Fruit fly (Drosophila melanogaster) whole organism, embryonic: ENCODE data around the gene CG42268.

Experiments
- Asciz ChIP-seq: fragments of 200-800 bp; sonication (Bioruptor generic); optimal IDR thresholded peaks from 2 replicates; lab custom pipeline; 2017; ENCODE audit warnings: missing biosample characterization, mild to moderate bottlenecking, missing genetic modification characterization, missing genetic modification reagents
- Atf-2 ChIP-seq: fragments of 200-800 bp; sonication (Bioruptor generic); optimal IDR thresholded peaks from 2 replicates; lab custom pipeline; 2016; ENCODE audit warnings: missing biosample characterization, missing genetic modification characterization
- Awh ChIP-seq: fragments of 200-800 bp; sonication (Bioruptor generic); IDR thresholded peaks from 2 replicates; pipeline ENCODE4, ENCODE4 v1.3.6; 2022; ENCODE audit warnings: missing biosample characterization, missing genetic modification characterization
- CG10654 ChIP-seq: fragments of 200-800 bp; sonication (Bioruptor generic); optimal IDR thresholded peaks from 2 replicates; lab custom pipeline; 2016; ENCODE audit warnings: missing biosample characterization, missing genetic modification characterization
- CG11085 ChIP-seq: fragments of 200-800 bp; sonication (Bioruptor generic); IDR thresholded peaks from 2 replicates; pipeline ENCODE4 v1.3.6; 2022; ENCODE audit warnings: missing biosample characterization, missing genetic modification characterization
- CG12071 ChIP-seq: fragments of 200-800 bp; sonication (Bioruptor generic); optimal IDR thresholded peaks from 3 replicates; lab custom pipeline; 2018; ENCODE audit warnings: missing biosample characterization, mild to moderate bottlenecking, missing genetic modification characterization
- CG12155 ChIP-seq: fragments of 200-800 bp; sonication (Bioruptor generic); optimal IDR thresholded peaks from 3 replicates; lab custom pipeline; 2016; ENCODE audit warnings: missing biosample characterization, missing genetic modification characterization
- CG12299 ChIP-seq: fragments of 200-800 bp; sonication (Bioruptor generic); optimal IDR thresholded peaks from 2 replicates; lab custom pipeline; 2018; ENCODE audit warnings: missing biosample characterization, mild to moderate bottlenecking, missing genetic modification characterization
- CG1233 ChIP-seq: fragments of 200-800 bp; sonication (Bioruptor generic); optimal IDR thresholded peaks from 4 replicates; lab custom pipeline; 2018; ENCODE audit warnings: missing biosample characterization, mild to moderate bottlenecking, missing genetic modification characterization
- CG15073 ChIP-seq: fragments of 200-800 bp; sonication (Bioruptor generic); optimal IDR thresholded peaks from 2 replicates; lab custom pipeline; 2016; ENCODE audit warnings: missing biosample characterization, missing genetic modification characterization
- CG15514 ChIP-seq: fragments of 200-800 bp; sonication (Bioruptor generic); optimal IDR thresholded peaks from 3 replicates; lab custom pipeline; 2017; ENCODE audit warnings: missing biosample characterization, missing genetic modification characterization, mild to moderate bottlenecking, moderate library complexity, missing genetic modification reagents
- CG15696 ChIP-seq: fragments of 200-800 bp; sonication (Bioruptor generic); optimal IDR thresholded peaks from 2 replicates; lab custom pipeline; 2019; ENCODE audit warnings: missing biosample characterization, mild to moderate bottlenecking, missing genetic modification characterization, moderate library complexity
- CG1602 ChIP-seq: fragments of 200-800 bp; sonication (Bioruptor generic); optimal IDR thresholded peaks from 3 replicates; lab custom pipeline; 2016; ENCODE audit warnings: missing biosample characterization, missing genetic modification characterization
- CG17359 ChIP-seq: fragments of 200-800 bp; sonication (Bioruptor generic); optimal IDR thresholded peaks from 3 replicates; lab custom pipeline; 2018; ENCODE audit warnings: missing biosample characterization, mild to moderate bottlenecking, missing genetic modification characterization, moderate library complexity
- CG18011 ChIP-seq: fragments of 200-800 bp; sonication (Bioruptor generic); optimal IDR thresholded peaks from 2 replicates; lab custom pipeline; 2017; ENCODE audit warnings: missing biosample characterization, missing genetic modification characterization, mild to moderate bottlenecking, moderate library complexity, missing genotype
- CG18476 ChIP-seq: fragments of 200-800 bp; sonication (Bioruptor generic); optimal IDR thresholded peaks from 2 replicates; lab custom pipeline; 2016; ENCODE audit warnings: missing biosample characterization, mild to moderate bottlenecking, missing genetic modification characterization
- CG2120 ChIP-seq: fragments of 200-800 bp; sonication (Bioruptor generic); optimal IDR thresholded peaks from 3 replicates; lab custom pipeline; 2016; ENCODE audit warnings: missing biosample characterization, missing genetic modification characterization
- CG2202 ChIP-seq: fragments of 200-800 bp; sonication (Bioruptor generic); optimal IDR thresholded peaks from 2 replicates; lab custom pipeline; 2018; ENCODE audit warnings: missing biosample characterization, mild to moderate bottlenecking, missing genetic modification characterization
- CG2712 ChIP-seq: fragments of 200-800 bp; optimal IDR thresholded peaks from 3 replicates; lab custom pipeline; 2019; ENCODE audit warnings: missing biosample characterization, mild to moderate bottlenecking, missing genetic modification characterization, moderate library complexity
- CG30403 ChIP-seq: fragments of 200-800 bp; sonication (Bioruptor generic); optimal IDR thresholded peaks from 3 replicates; lab custom pipeline; 2016; ENCODE audit warnings: missing biosample characterization, missing genetic modification characterization
- CG34376 ChIP-seq: fragments of 200-800 bp; sonication (Bioruptor generic); optimal IDR thresholded peaks from 2 replicates; lab custom pipeline; 2018; ENCODE audit warnings: missing biosample characterization, mild to moderate bottlenecking, missing genetic modification characterization
- CG42726 ChIP-seq: fragments of 200-800 bp; sonication (Bioruptor generic); IDR thresholded peaks from 2 replicates; pipeline ENCODE4 v1.3.6; 2022; ENCODE audit warnings: missing biosample characterization, missing genetic modification characterization; ENCODE audit not compliant: partially characterized antibody
- CG4707 ChIP-seq: fragments of 200-800 bp; sonication (Bioruptor generic); optimal IDR thresholded peaks from 2 replicates; lab custom pipeline; 2018; ENCODE audit warnings: missing biosample characterization, mild to moderate bottlenecking, missing genetic modification characterization, moderate library complexity
- CG6813 ChIP-seq: fragments of 200-800 bp; sonication (Bioruptor generic); optimal IDR thresholded peaks from 2 replicates; lab custom pipeline; 2017; ENCODE audit warnings: missing biosample characterization, missing genetic modification characterization, mild to moderate bottlenecking, moderate library complexity, missing genetic modification reagents
- CG7357 ChIP-seq: fragments of 200-800 bp; sonication (Bioruptor generic); IDR thresholded peaks from 3 replicates; pipeline ENCODE4 v1.3.6; 2022; ENCODE audit warnings: missing biosample characterization, missing genetic modification characterization
- CG8478 ChIP-seq: fragments of >200 bp; optimal IDR thresholded peaks from 2 replicates; lab custom pipeline; 2018
- CkIIα-i1 ChIP-seq: fragments of 200-800 bp; sonication (Bioruptor generic); IDR thresholded peaks from 2 replicates; pipeline ENCODE4 v1.3.6; 2022; ENCODE audit warnings: missing biosample characterization, missing genetic modification characterization
- Dbx ChIP-seq: fragments of 200-800 bp; sonication (Bioruptor generic); IDR thresholded peaks from 3 replicates; pipeline ENCODE4 v1.3.6; 2022; ENCODE audit warnings: missing biosample characterization, missing genetic modification characterization
- Dek ChIP-seq: fragments of 200-800 bp; sonication (Bioruptor generic); optimal IDR thresholded peaks from 3 replicates; lab custom pipeline; 2019; ENCODE audit warnings: missing biosample characterization, mild to moderate bottlenecking, missing genetic modification characterization, moderate library complexity
- Drgx ChIP-seq: fragments of 200-800 bp; sonication (Bioruptor generic); IDR thresholded peaks from 2 replicates; pipeline ENCODE4 v1.3.6; 2022; ENCODE audit warnings: missing biosample characterization, missing genetic modification characterization
- E2f2 ChIP-seq: fragments of 200-800 bp; sonication (Bioruptor generic); IDR thresholded peaks from 2 replicates; pipeline ENCODE4 v1.3.6; 2022; ENCODE audit warnings: missing biosample characterization, missing genetic modification characterization
- Hr39 ChIP-seq: fragments of >200 bp; optimal IDR thresholded peaks from 2 replicates; lab custom pipeline; 2017
- Meics ChIP-seq: fragments of 200-800 bp; sonication (Bioruptor generic); optimal IDR thresholded peaks from 2 replicates; lab custom pipeline; 2017; ENCODE audit warnings: missing biosample characterization, mild to moderate bottlenecking, missing genetic modification characterization
- Mes4 ChIP-seq: fragments of 200-800 bp; sonication (Bioruptor generic); optimal IDR thresholded peaks from 2 replicates; lab custom pipeline; 2016; ENCODE audit warnings: missing biosample characterization, missing genetic modification characterization
- Opbp ChIP-seq: fragments of 200-800 bp; sonication (Bioruptor generic); IDR thresholded peaks from 3 replicates; pipeline ENCODE4 v1.3.6; 2022; ENCODE audit warnings: missing biosample characterization, missing genetic modification characterization; ENCODE audit not compliant: partially characterized antibody
- Rx ChIP-seq: fragments of 200-800 bp; sonication (Bioruptor generic); IDR thresholded peaks from 2 replicates; pipeline ENCODE4 v1.3.6; 2022; ENCODE audit warnings: missing biosample characterization, missing genetic modification characterization
- YL-1 ChIP-seq: fragments of 200-800 bp; sonication (Bioruptor generic); optimal IDR thresholded peaks from 3 replicates; lab custom pipeline; 2017; ENCODE audit warnings: missing biosample characterization, mild to moderate bottlenecking, missing genetic modification characterization
- al ChIP-seq: fragments of 200-800 bp; sonication (Bioruptor generic); IDR thresholded peaks from 2 replicates; pipeline ENCODE4 v1.3.6; 2022; ENCODE audit warnings: missing biosample characterization, missing genetic modification characterization
- cg ChIP-seq: fragments of 200-800 bp; sonication (Bioruptor generic); optimal IDR thresholded peaks from 3 replicates; lab custom pipeline; 2019; ENCODE audit warnings: missing biosample characterization, mild to moderate bottlenecking, missing genetic modification characterization, moderate library complexity
- eyg ChIP-seq: fragments of 200-800 bp; sonication (Bioruptor generic); optimal IDR thresholded peaks from 3 replicates; lab custom pipeline; 2016; ENCODE audit warnings: missing biosample characterization, missing genetic modification characterization
- fd96Cb ChIP-seq: fragments of 200-800 bp; sonication (Bioruptor generic); optimal IDR thresholded peaks from 2 replicates; lab custom pipeline; 2018; ENCODE audit warnings: missing biosample characterization, mild to moderate bottlenecking, missing genetic modification characterization, moderate library complexity
- gro ChIP-seq: fragments of 200-800 bp; sonication (Bioruptor generic); optimal IDR thresholded peaks from 2 replicates; lab custom pipeline; 2016; ENCODE audit warnings: missing biosample characterization, missing genetic modification characterization
- gsb-n ChIP-seq: fragments of 200-800 bp; sonication (Bioruptor generic); optimal IDR thresholded peaks from 3 replicates; lab custom pipeline; 2018; ENCODE audit warnings: missing biosample characterization, mild to moderate bottlenecking, missing genetic modification characterization
- h ChIP-seq: fragments of >200 bp; optimal IDR thresholded peaks from 2 replicates; lab custom pipeline; 2017
- onecut ChIP-seq: fragments of 200-800 bp; sonication (Bioruptor generic); IDR thresholded peaks from 2 replicates; pipeline ENCODE4 v1.3.6; 2022; ENCODE audit warnings: missing biosample characterization, missing genetic modification characterization
- p53 ChIP-seq: fragments of 200-800 bp; sonication (Bioruptor generic); optimal IDR thresholded peaks from 2 replicates; lab custom pipeline; 2016; ENCODE audit warnings: missing biosample characterization, missing genetic modification characterization
- sens-2 ChIP-seq: fragments of 200-800 bp; sonication (Bioruptor generic); IDR thresholded peaks from 2 replicates; pipeline ENCODE4 v1.3.6; 2022; ENCODE audit warnings: missing biosample characterization, missing genetic modification characterization
- slou ChIP-seq: fragments of 200-800 bp; sonication (Bioruptor generic); optimal IDR thresholded peaks from 3 replicates; lab custom pipeline; 2016; ENCODE audit warnings: missing biosample characterization, missing genetic modification characterization
- sna ChIP-seq: fragments of 200-800 bp; sonication (Bioruptor generic); IDR thresholded peaks from 2 replicates; pipeline ENCODE4 v1.3.6; 2022; ENCODE audit warnings: missing biosample characterization, missing genetic modification characterization; ENCODE audit not compliant: partially characterized antibody
- trem ChIP-seq: fragments of 200-800 bp; optimal IDR thresholded peaks from 3 replicates; lab custom pipeline; 2019; ENCODE audit warnings: missing biosample characterization, mild to moderate bottlenecking, missing genetic modification characterization, moderate library complexity
- unpg ChIP-seq: fragments of 200-800 bp; sonication (Bioruptor generic); optimal IDR thresholded peaks from 3 replicates; lab custom pipeline; 2018; ENCODE audit warnings: missing biosample characterization, mild to moderate bottlenecking, missing genetic modification characterization, moderate library complexity

CG42268 gene

DNA sequence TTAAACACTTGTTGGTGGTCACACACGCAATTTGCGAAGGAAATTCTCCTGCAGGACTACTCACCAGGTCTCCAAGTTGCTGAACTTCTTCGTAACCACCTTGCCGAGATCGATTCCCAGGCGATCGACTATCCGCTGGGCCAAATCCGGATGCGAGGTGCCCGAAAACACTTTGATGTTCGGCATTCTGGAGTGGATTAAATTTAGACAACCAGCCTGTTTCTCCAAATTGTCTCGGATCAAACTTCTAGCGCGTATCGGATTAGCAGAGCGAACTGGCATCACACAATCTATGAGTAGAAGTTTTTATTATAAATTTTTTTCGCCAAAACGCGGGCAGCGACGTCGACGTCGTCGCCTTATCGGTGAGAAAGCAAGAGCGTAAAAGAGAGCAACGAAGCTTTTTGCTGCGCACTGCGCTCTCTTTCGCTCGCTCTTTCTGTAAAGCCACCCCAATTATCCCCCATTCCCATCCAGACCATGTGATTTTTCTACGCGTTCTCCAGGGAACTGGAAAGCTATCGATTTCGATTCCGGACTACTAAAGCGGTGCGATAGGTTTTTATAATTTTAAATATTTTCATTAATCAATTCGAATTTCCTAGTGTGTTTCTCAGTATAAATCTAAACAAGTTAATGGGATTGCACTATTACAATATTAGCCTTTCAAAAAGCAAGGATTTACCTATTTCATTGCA lies 65.9 kb downstream of the CG42268 start (continued):
- TF ChIP-seq CG15696 (no peak), CG6813 (GFP tag; lab: Kevin White, UChicago) (peak; percentile 13), CG8478 (no peak), CG11085 (GFP tag; lab: Robert Waterston, UW) (no peak), unpg (no peak), Atf-2 (no peak), Mes4 (GFP tag; lab: Kevin White, UChicago) (no peak), gro (no peak), CkIIα-i1 (GFP tag; lab: Robert Waterston, UW) (no peak), sna (0 out of 2 replicates have a peak, but pooled peaks have one; percentile 30), CG2202 (tag; lab: Kevin White, UChicago) (no peak), E2f2 (no peak), onecut (no peak), CG10654 (GFP tag; lab: Kevin White, UChicago) (no peak), Rx (no peak), trem (tag; lab: Kevin White, UChicago) (no peak), cg (GFP tag; lab: Kevin White, UChicago) (no peak), p53 (GFP tag; lab: Kevin White, UChicago) (no peak), CG15073 (GFP tag; lab: Kevin White, UChicago) (no peak), CG12299 (tag; lab: Kevin White, UChicago) (no peak), CG15514 (GFP tag; lab: Kevin White, UChicago) (peak; percentile 46), al (GFP tag; lab: Robert Waterston, UW) (no peak), h (lab: Kevin White, UChicago) (no peak), CG42726 (GFP tag; lab: Robert Waterston, UW) (no peak), CG2712 (tag; lab: Kevin White, UChicago) (no peak), CG2120 (GFP tag; lab: Kevin White, UChicago) (no peak), Meics (GFP tag; lab: Kevin White, UChicago) (peak; percentile 15), CG7357 (GFP tag; lab: Robert Waterston, UW) (no peak), eyg (GFP tag; lab: Kevin White, UChicago) (no peak), Dbx (GFP tag; lab: Robert Waterston, UW) (peak; percentile 37; the same call in 1 of the 3 replicates), Drgx (peak; percentile 37; the same call in 1 of the 2 replicates), YL-1 (GFP tag; lab: Kevin White, UChicago) (no peak), sens-2 (no peak), CG12155 (GFP tag; lab: Kevin White, UChicago) (no peak), Awh (no peak), CG1602 (no peak), CG17359 (no peak), slou (GFP tag; lab: Kevin White, UChicago) (no peak), CG1233 (GFP tag; lab: Kevin White, UChicago) (no peak), Hr39 (lab: Kevin White, UChicago) (no peak), CG18476 (no peak), Opbp (GFP tag; lab: Robert Waterston, UW) (no peak), CG30403 (GFP tag; lab: Kevin White, UChicago) (no peak), Asciz (GFP tag; lab: Kevin White, UChicago) (no peak), fd96Cb (no peak), CG4707 (GFP tag; lab: Kevin White, UChicago) (no peak), CG34376 (GFP tag; lab: Kevin White, UChicago) (peak; percentile 51), gsb-n (tag; lab: Kevin White, UChicago) (no peak), CG12071 (peak; percentile 14), Dek (tag; lab: Kevin White, UChicago) (no peak), CG18011 (no peak)
